Fruit fly (Drosophila melanogaster) whole organism, wandering third instar larva: Measurements from ENCODE around the gene fred.
A peak's percentile ranks its signal among the peaks of the same experiment; 100 is the strongest.

Experiments used
- Abd-B ChIP-seq: fragments of >200 bp; optimal IDR thresholded peaks from 2 replicates; lab custom pipeline; 2017; ENCODE audit warnings: missing biosample characterization, missing genetic modification characterization
- Dif ChIP-seq: fragments of 200-275, 200-300 bp; sonication (Bioruptor generic); optimal IDR thresholded peaks from 2 replicates; lab custom pipeline; 2018; ENCODE audit warnings: missing biosample characterization, missing genetic modification characterization; ENCODE audit not compliant: partially characterized antibody
- psq ChIP-seq: fragments of 200-800 bp; sonication (Bioruptor generic); optimal IDR thresholded peaks from 3 replicates; lab custom pipeline; 2017; ENCODE audit warnings: missing biosample characterization, mild to moderate bottlenecking, missing genetic modification characterization, moderate library complexity

DNA sequence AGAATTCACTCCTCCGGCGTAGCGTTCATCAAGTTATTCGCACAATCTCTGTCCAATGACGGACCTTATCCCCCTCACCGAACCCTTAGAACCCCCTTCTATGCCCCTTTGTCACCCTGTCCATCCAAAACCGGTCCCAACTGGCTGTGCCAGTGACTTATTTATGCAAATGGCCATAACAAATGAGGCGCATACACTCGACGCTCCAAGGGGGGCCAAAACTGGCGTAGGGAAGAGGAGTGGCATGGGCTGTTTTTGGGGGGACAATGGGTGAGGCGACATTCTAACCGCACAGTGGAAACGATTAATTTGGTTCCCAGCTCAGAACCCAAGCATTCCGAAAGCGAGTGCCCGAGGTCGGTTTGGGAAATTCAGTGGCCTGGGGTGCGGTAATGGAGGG, 57.8 kb downstream of the fred start:
- TF ChIP-seq psq (GFP tag; lab: Kevin White, UChicago) (no peak), Dif (peak; percentile 12), Abd-B (GFP tag; lab: Kevin White, UChicago) (no peak)
